Worm (Caenorhabditis elegans) whole organism, late embryonic: ENCODE results near the gene ncx-5.
A peak's percentile ranks its signal among the peaks of the same experiment; 100 is the strongest.

ENCODE experiments used
- C38D4.7 ChIP-seq: fragments of 200-800 bp; sonication (Bioruptor generic); optimal IDR thresholded peaks from 2 replicates; lab custom pipeline; 2018; ENCODE audit warnings: mild to moderate bottlenecking, missing genetic modification characterization, moderate library complexity, missing compliant biosample characterization
- F13H6.1 ChIP-seq: sonication (generic microtip); optimal IDR thresholded peaks from 2 replicates; lab custom pipeline; 2016; ENCODE audit warnings: missing genetic modification characterization, missing compliant biosample characterization
- K09A11.1 ChIP-seq: sonication (generic microtip); optimal IDR thresholded peaks from 2 replicates; lab custom pipeline; 2017; ENCODE audit warnings: antibody characterized with exemption, mild to moderate bottlenecking, missing genetic modification characterization, missing compliant biosample characterization; ENCODE audit not compliant: insufficient read depth
- T23F11.4 ChIP-seq: fragments of 200-800 bp; sonication (Bioruptor generic); optimal IDR thresholded peaks from 2 replicates; lab custom pipeline; 2018; ENCODE audit warnings: mild to moderate bottlenecking, missing genetic modification characterization, missing compliant biosample characterization
- Y22D7AL.16 ChIP-seq: sonication (generic microtip); optimal IDR thresholded peaks from 2 replicates; lab custom pipeline; 2016; ENCODE audit warnings: missing genetic modification characterization, missing compliant biosample characterization
- ahr-1 ChIP-seq: sonication (generic microtip); optimal IDR thresholded peaks from 2 replicates; lab custom pipeline; 2016; ENCODE audit warnings: missing genetic modification characterization, missing compliant biosample characterization
- ceh-18 ChIP-seq: sonication (generic microtip); optimal IDR thresholded peaks from 2 replicates; lab custom pipeline; 2016; ENCODE audit warnings: missing genetic modification characterization, missing compliant biosample characterization
- ceh-22 ChIP-seq: sonication (generic microtip); optimal IDR thresholded peaks from 2 replicates; lab custom pipeline; 2017; ENCODE audit warnings: missing biosample characterization, missing genetic modification characterization
- ceh-30 ChIP-seq: fragments of 150-350 bp; optimal IDR thresholded peaks from 2 replicates; lab custom pipeline; 2014; ENCODE audit warnings: missing biosample characterization, missing genetic modification characterization
- ceh-34 ChIP-seq: sonication (generic microtip); optimal IDR thresholded peaks from 2 replicates; lab custom pipeline; 2016; ENCODE audit warnings: mild to moderate bottlenecking, missing genetic modification characterization, missing compliant biosample characterization
- ceh-45 ChIP-seq: fragments of 200-800 bp; sonication (Bioruptor generic); IDR thresholded peaks from 2 replicates; pipeline ENCODE4 v1.3.6; 2022; ENCODE audit warnings: missing genetic modification reagents, missing genetic modification characterization, missing compliant biosample characterization
- ceh-6 ChIP-seq: fragments of 200-800 bp; sonication (Bioruptor generic); optimal IDR thresholded peaks from 2 replicates; lab custom pipeline; 2018; ENCODE audit warnings: mild to moderate bottlenecking, missing genetic modification characterization, missing compliant biosample characterization
- ceh-9 ChIP-seq: sonication (generic microtip); optimal IDR thresholded peaks from 2 replicates; lab custom pipeline; 2016; ENCODE audit warnings: mild to moderate bottlenecking, missing genetic modification characterization, inconsistent platforms, missing compliant biosample characterization
- che-1 ChIP-seq: sonication (generic microtip); optimal IDR thresholded peaks from 2 replicates; lab custom pipeline; 2016; ENCODE audit warnings: mild to moderate bottlenecking, missing genetic modification characterization, missing compliant biosample characterization
- dve-1 ChIP-seq: sonication (generic microtip); optimal IDR thresholded peaks from 2 replicates; lab custom pipeline; 2017; ENCODE audit warnings: antibody characterized with exemption, mild to moderate bottlenecking, missing genetic modification characterization, missing compliant biosample characterization
- elt-4 ChIP-seq: sonication (generic microtip); optimal IDR thresholded peaks from 2 replicates; lab custom pipeline; 2016; ENCODE audit warnings: missing genetic modification characterization, missing compliant biosample characterization
- ets-4 ChIP-seq: sonication (generic microtip); optimal IDR thresholded peaks from 2 replicates; lab custom pipeline; 2016; ENCODE audit warnings: missing genetic modification characterization, missing compliant biosample characterization
- eyg-1 ChIP-seq: sonication (generic microtip); optimal IDR thresholded peaks from 2 replicates; lab custom pipeline; 2016; ENCODE audit warnings: missing genotype, missing genetic modification characterization, missing compliant biosample characterization
- fax-1 ChIP-seq: sonication (generic microtip); optimal IDR thresholded peaks from 2 replicates; lab custom pipeline; 2016; ENCODE audit warnings: missing genotype, missing genetic modification characterization, missing compliant biosample characterization
- gmeb-2 ChIP-seq: sonication (generic microtip); optimal IDR thresholded peaks from 2 replicates; lab custom pipeline; 2016; ENCODE audit warnings: missing genetic modification characterization, inconsistent platforms, missing compliant biosample characterization
- hlh-13 ChIP-seq: fragments of 200-800 bp; sonication (Bioruptor generic); optimal IDR thresholded peaks from 2 replicates; lab custom pipeline; 2018; ENCODE audit warnings: mild to moderate bottlenecking, missing genetic modification characterization, missing compliant biosample characterization
- hlh-15 ChIP-seq: sonication (generic microtip); optimal IDR thresholded peaks from 2 replicates; lab custom pipeline; 2016; ENCODE audit warnings: missing genetic modification characterization, missing compliant biosample characterization
- hlh-6 ChIP-seq: sonication (generic microtip); optimal IDR thresholded peaks from 2 replicates; lab custom pipeline; 2016; ENCODE audit warnings: missing genotype, missing genetic modification characterization, missing compliant biosample characterization
- hlh-8 ChIP-seq: sonication (generic microtip); optimal IDR thresholded peaks from 2 replicates; lab custom pipeline; 2016; ENCODE audit warnings: missing genotype, missing genetic modification characterization, missing compliant biosample characterization
- lin-11 ChIP-seq: fragments of 200-800 bp; sonication (Bioruptor generic); optimal IDR thresholded peaks from 2 replicates; lab custom pipeline; 2018; ENCODE audit warnings: mild to moderate bottlenecking, missing genetic modification characterization, missing compliant biosample characterization
- madf-2 ChIP-seq: sonication (generic microtip); optimal IDR thresholded peaks from 2 replicates; lab custom pipeline; 2017; ENCODE audit warnings: missing genetic modification characterization, missing compliant biosample characterization
- nfya-1 ChIP-seq: sonication (generic microtip); optimal IDR thresholded peaks from 2 replicates; lab custom pipeline; 2017; ENCODE audit warnings: missing genetic modification characterization, mild to moderate bottlenecking, missing compliant biosample characterization, antibody characterized with exemption, moderate library complexity
- nhr-11 ChIP-seq: fragments of 150-350 bp; optimal IDR thresholded peaks from 2 replicates; lab custom pipeline; 2014; ENCODE audit warnings: missing biosample characterization, missing genetic modification characterization
- nhr-232 ChIP-seq: sonication (generic microtip); optimal IDR thresholded peaks from 2 replicates; lab custom pipeline; 2016; ENCODE audit warnings: missing genetic modification characterization, missing compliant biosample characterization
- npax-4 ChIP-seq: sonication (generic microtip); optimal IDR thresholded peaks from 2 replicates; lab custom pipeline; 2016; ENCODE audit warnings: missing genetic modification characterization, missing compliant biosample characterization
- pag-3 ChIP-seq: sonication (generic microtip); optimal IDR thresholded peaks from 2 replicates; lab custom pipeline; 2016; ENCODE audit warnings: missing compliant biosample characterization, missing genetic modification characterization, borderline replicate concordance
- pat-9 ChIP-seq: fragments of 200-800 bp; sonication (Bioruptor generic); optimal IDR thresholded peaks from 2 replicates; lab custom pipeline; 2018; ENCODE audit warnings: mild to moderate bottlenecking, missing genetic modification characterization, moderate library complexity, missing compliant biosample characterization
- pax-1 ChIP-seq: fragments of 150-350 bp; optimal IDR thresholded peaks from 2 replicates; lab custom pipeline; 2014; ENCODE audit warnings: missing biosample characterization, missing genetic modification characterization
- pha-2 ChIP-seq: sonication (generic microtip); optimal IDR thresholded peaks from 2 replicates; lab custom pipeline; 2017; ENCODE audit warnings: mild to moderate bottlenecking, missing genetic modification characterization, missing compliant biosample characterization
- pha-4 ChIP-seq: fragments of 150-350 bp; optimal IDR thresholded peaks from 2 replicates; lab custom pipeline; 2018; ENCODE audit warnings: missing biosample characterization, missing genetic modification reagents, missing genetic modification characterization
- ref-2 ChIP-seq: sonication (generic microtip); optimal IDR thresholded peaks from 2 replicates; lab custom pipeline; 2016; ENCODE audit warnings: missing genetic modification characterization, missing compliant biosample characterization
- sdc-2 ChIP-seq: sonication (generic microtip); optimal IDR thresholded peaks from 2 replicates; lab custom pipeline; 2016; ENCODE audit warnings: missing genotype, missing genetic modification characterization, missing compliant biosample characterization
- syd-9 ChIP-seq: sonication (generic microtip); optimal IDR thresholded peaks from 2 replicates; lab custom pipeline; 2016; ENCODE audit warnings: mild to moderate bottlenecking, missing genetic modification characterization, moderate library complexity, missing compliant biosample characterization
- tbx-2 ChIP-seq: sonication (generic microtip); optimal IDR thresholded peaks from 2 replicates; lab custom pipeline; 2016; ENCODE audit warnings: missing genetic modification characterization, missing compliant biosample characterization
- tbx-7 ChIP-seq: sonication (generic microtip); optimal IDR thresholded peaks from 2 replicates; lab custom pipeline; 2016; ENCODE audit warnings: missing genotype, missing genetic modification characterization, missing compliant biosample characterization
- ttx-3 ChIP-seq: sonication (generic microtip); optimal IDR thresholded peaks from 2 replicates; lab custom pipeline; 2016; ENCODE audit warnings: missing genetic modification reagents, missing genetic modification characterization, missing compliant biosample characterization
- unc-42 ChIP-seq: sonication (generic microtip); optimal IDR thresholded peaks from 2 replicates; lab custom pipeline; 2016; ENCODE audit warnings: missing genotype, missing genetic modification characterization, missing compliant biosample characterization
- unc-55 ChIP-seq: sonication (generic microtip); optimal IDR thresholded peaks from 2 replicates; lab custom pipeline; 2017; ENCODE audit warnings: missing biosample characterization, missing genetic modification reagents, missing genetic modification characterization
- unc-86 ChIP-seq: sonication (generic microtip); optimal IDR thresholded peaks from 2 replicates; lab custom pipeline; 2016; ENCODE audit warnings: missing genetic modification characterization, missing compliant biosample characterization
- zip-5 ChIP-seq: sonication (generic microtip); optimal IDR thresholded peaks from 2 replicates; lab custom pipeline; 2016; ENCODE audit warnings: missing genetic modification characterization, missing compliant biosample characterization
- ztf-16 ChIP-seq: sonication (generic microtip); optimal IDR thresholded peaks from 2 replicates; lab custom pipeline; 2017; ENCODE audit warnings: missing genetic modification characterization, missing compliant biosample characterization

The ncx-5 gene

ce11 chrV:10532725-10533124 is 42.8 kb upstream of the ncx-5 start, which contains the start of gene txt-10:
txt-10 (minus strand) TSS chrV:10532825.
- TF ChIP-seq elt-4 (tag; lab: Kevin White, UChicago) (no peak), ceh-45 (GFP tag; lab: Robert Waterston, UW) (no peak), ceh-34 (tag; lab: Kevin White, UChicago) (no peak), tbx-7 (tag; lab: Kevin White, UChicago) (no peak), ceh-22 (tag; lab: Kevin White, UChicago) (no peak), sdc-2 (tag; lab: Kevin White, UChicago) (no peak), nfya-1 (tag; lab: Kevin White, UChicago) (no peak), unc-42 (tag; lab: Kevin White, UChicago) (no peak), ceh-30 (no peak), nhr-11 (tag; lab: Kevin White, UChicago) (no peak), hlh-8 (no peak), eyg-1 (tag; lab: Kevin White, UChicago) (no peak), fax-1 (tag; lab: Kevin White, UChicago) (no peak), ceh-9 (tag; lab: Kevin White, UChicago) (no peak), T23F11.4 (GFP tag; lab: Kevin White, UChicago) (no peak), ref-2 (tag; lab: Kevin White, UChicago) (no peak), tbx-2 (no peak), ttx-3 (tag; lab: Kevin White, UChicago) (no peak)

DNA sequence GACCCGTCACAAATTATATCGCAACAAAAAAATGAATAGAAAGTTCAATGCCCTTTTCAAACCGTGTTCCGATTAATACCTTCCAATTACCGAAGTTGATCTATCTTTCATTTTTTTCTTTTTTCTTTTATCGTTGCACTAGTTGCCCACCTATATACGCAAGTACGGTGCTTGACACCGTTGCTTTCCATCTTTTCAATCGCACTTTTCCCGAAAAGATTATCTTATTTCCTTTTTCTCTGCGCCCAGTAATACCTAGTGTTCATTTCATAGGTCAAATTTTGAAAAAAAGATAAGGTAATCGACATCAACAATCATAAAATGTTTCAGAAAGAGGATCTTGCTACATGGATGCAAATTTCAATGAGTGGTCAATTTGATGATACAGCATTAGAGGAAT is 39.7 kb upstream of the ncx-5 start:
- no peak for TF ChIP-seq ceh-30

ce11 chrV:10528500-10528899 is 38.6 kb upstream of the ncx-5 start, which contains the start of gene F25D1.3:
F25D1.3 (plus strand) TSS chrV:10528724.
- TF ChIP-seq che-1 (tag; lab: Kevin White, UChicago) (no peak), pax-1 (tag; lab: Kevin White, UChicago) (no peak), hlh-13 (no peak), pat-9 (no peak), tbx-2 (no peak), ceh-6 (GFP tag; lab: Kevin White, UChicago) (no peak), syd-9 (tag; lab: Kevin White, UChicago) (no peak), nfya-1 (tag; lab: Kevin White, UChicago) (no peak), tbx-7 (tag; lab: Kevin White, UChicago) (no peak)

DNA sequence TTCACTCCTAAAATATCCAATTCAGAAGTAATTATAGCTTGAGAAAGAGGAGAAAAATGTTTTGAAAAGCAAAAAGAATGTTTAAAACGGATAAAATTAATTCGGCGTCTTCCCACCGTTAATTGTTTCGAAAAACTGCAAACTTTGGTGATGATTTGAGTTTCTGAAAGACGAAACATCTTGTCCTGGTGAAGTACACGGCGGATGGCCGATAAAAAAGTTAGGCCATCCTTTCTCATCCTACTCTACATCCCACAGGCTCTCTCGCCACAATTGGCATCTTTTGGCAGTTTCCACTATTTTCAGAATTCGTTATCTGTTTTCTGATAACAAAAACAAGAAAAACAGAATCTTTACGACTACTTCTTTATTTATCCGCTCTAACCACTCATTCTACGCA is 36.0 kb upstream of the ncx-5 start, which contains the start of the genes C35A5.8 and hda-11:
Gene C35A5.8, minus strand, starts transcription at position 7 of the 400 bp plus-strand sequence.
Gene hda-11, plus strand, starts transcription at position 283 of the 400 bp plus-strand sequence.
- TF ChIP-seq nhr-232 (tag; lab: Kevin White, UChicago) (no peak), madf-2 (no peak), sdc-2 (tag; lab: Kevin White, UChicago) (peak; percentile 22), hlh-15 (tag; lab: Kevin White, UChicago) (peak; percentile 1), unc-55 (GFP tag; lab: Kevin White, UChicago) (no peak), pag-3 (no peak), dve-1 (tag; lab: Kevin White, UChicago) (no peak), Y22D7AL.16 (no peak), zip-5 (tag; lab: Kevin White, UChicago) (peak; percentile 62), ceh-34 (tag; lab: Kevin White, UChicago) (peak; percentile 48), ets-4 (tag; lab: Kevin White, UChicago) (peak; percentile 89), lin-11 (tag; lab: Kevin White, UChicago) (no peak), ref-2 (tag; lab: Kevin White, UChicago) (peak; percentile 88), C38D4.7 (GFP tag; lab: Kevin White, UChicago) (no peak), nhr-11 (tag; lab: Kevin White, UChicago) (no peak), fax-1 (tag; lab: Kevin White, UChicago) (peak; percentile 39), ceh-30 (no peak), pha-2 (tag; lab: Kevin White, UChicago) (no peak), K09A11.1 (tag; lab: Kevin White, UChicago) (no peak), ceh-45 (GFP tag; lab: Robert Waterston, UW) (no peak), pax-1 (tag; lab: Kevin White, UChicago) (no peak), pha-4 (tag; lab: Kevin White, UChicago) (no peak), unc-86 (tag; lab: Kevin White, UChicago) (no peak), hlh-6 (tag; lab: Kevin White, UChicago) (peak; percentile 7), F13H6.1 (tag; lab: Kevin White, UChicago) (peak; percentile 65), ceh-18 (tag; lab: Kevin White, UChicago) (peak; percentile 15), ahr-1 (tag; lab: Kevin White, UChicago) (no peak), npax-4 (tag; lab: Kevin White, UChicago) (no peak), T23F11.4 (GFP tag; lab: Kevin White, UChicago) (no peak), ceh-6 (GFP tag; lab: Kevin White, UChicago) (no peak), ceh-9 (tag; lab: Kevin White, UChicago) (no peak), gmeb-2 (tag; lab: Kevin White, UChicago) (no peak), ztf-16 (no peak)
